Worm (Caenorhabditis elegans) whole organism, young adult: ENCODE measurements around the gene C27D6.3.

Experiments used
- F49E8.2 ChIP-seq: sonication (generic microtip); optimal IDR thresholded peaks from 3 replicates; lab custom pipeline; 2017; ENCODE audit warnings: missing genetic modification characterization, mild to moderate bottlenecking, missing compliant biosample characterization, antibody characterized with exemption, moderate library complexity; ENCODE audit not compliant: insufficient read depth
- gei-17 ChIP-seq: fragments of 200-800 bp; sonication (Bioruptor generic); optimal IDR thresholded peaks from 2 replicates; lab custom pipeline; 2018; ENCODE audit warnings: mild to moderate bottlenecking, missing genetic modification characterization, missing compliant biosample characterization
- mxl-1 ChIP-seq: sonication (generic microtip); optimal IDR thresholded peaks from 2 replicates; lab custom pipeline; 2016; ENCODE audit warnings: missing genetic modification characterization, missing compliant biosample characterization
- pha-4 ChIP-seq: fragments of 150-350 bp; sonication (generic microtip); optimal IDR thresholded peaks from 2 replicates; lab custom pipeline; 2014; ENCODE audit warnings: missing biosample characterization, missing genetic modification reagents, missing genetic modification characterization
- unc-62 ChIP-seq: fragments of 150-350 bp; optimal IDR thresholded peaks from 2 replicates; lab custom pipeline; 2014; ENCODE audit warnings: missing biosample characterization, missing genetic modification reagents, missing genetic modification characterization

DNA sequence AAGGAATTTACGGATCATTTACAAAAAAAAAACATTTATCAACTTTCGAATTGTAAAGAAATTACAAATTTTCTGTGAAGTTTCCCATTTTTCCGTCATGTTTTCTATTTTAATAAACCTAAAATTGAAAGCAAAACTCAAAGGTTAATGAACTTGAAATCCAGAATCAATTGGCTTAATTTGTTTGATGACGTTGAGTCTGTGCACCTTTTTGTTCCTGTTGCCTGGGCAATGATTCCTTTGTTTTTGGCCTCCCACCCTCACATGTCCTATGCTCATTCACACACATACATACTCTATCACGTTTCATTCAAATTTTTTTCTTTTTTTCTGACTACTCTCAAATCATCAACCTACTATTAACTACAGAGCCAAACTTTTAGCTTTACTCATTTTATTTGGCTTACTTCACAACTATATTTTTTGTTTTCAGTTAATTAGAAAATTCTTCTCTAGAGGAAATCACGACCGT, 37.9 kb downstream of the C27D6.3 start, which contains the start of gene F58A6.2:
- no peak for TF ChIP-seq gei-17 (GFP tag; lab: Kevin White, UChicago)
- TF ChIP-seq unc-62 (GFP tag; lab: Kevin White, UChicago), result no peak
- no peak for TF ChIP-seq pha-4
- TF ChIP-seq F49E8.2 (tag; lab: Kevin White, UChicago), result no peak
- TF ChIP-seq mxl-1 (tag; lab: Kevin White, UChicago), result no peak
